Fruit fly (Drosophila melanogaster): ENCODE results near the gene Top1.

Top1 gene

dm6 chrX:15323302-15323880 lies 4.1 kb downstream of the Top1 start (continued):
- TF ChIP-seq da (GFP tag; optimal IDR thresholded peaks at IDR 0.05) (peak; percentile 71), B-H1 (GFP tag; IDR thresholded peaks at IDR 0.05) (peak; percentile 80), ftz-f1 (GFP tag; optimal IDR thresholded peaks at IDR 0.05) (peak; percentile 99), CG7839 (tag; optimal IDR thresholded peaks at IDR 0.05) (peak; percentile 77), dpn (GFP tag; optimal IDR thresholded peaks at IDR 0.05) (peak; percentile 85 to 92), Fer2 (tag; optimal IDR thresholded peaks at IDR 0.05) (peak; percentile 29), CG2120 (GFP tag; optimal IDR thresholded peaks at IDR 0.05) (peak; percentile 90), Gsc (GFP tag; IDR thresholded peaks at IDR 0.05) (no peak; the same call in 1 of the 2 replicates), CG14667 (GFP tag; IDR thresholded peaks at IDR 0.05) (peak; percentile 87), CG17829 (tag; optimal IDR thresholded peaks at IDR 0.05) (peak; percentile 67), wdn (GFP tag; IDR thresholded peaks at IDR 0.05) (peak; percentile 87), CG7786 (GFP tag; optimal IDR thresholded peaks at IDR 0.05) (peak; percentile 87), shn (GFP tag; optimal IDR thresholded peaks at IDR 0.05) (peak; percentile 92), nerfin-2 (GFP tag; IDR thresholded peaks at IDR 0.05; ENCODE audit: partially characterized antibody) (0 out of 2 replicates have a peak, but pooled peaks have one; percentile 38), lab (GFP tag; optimal IDR thresholded peaks at IDR 0.05) (peak; percentile 95), maf-S (GFP tag; optimal IDR thresholded peaks at IDR 0.05) (peak; percentile 75), CG17328 (GFP tag; IDR thresholded peaks at IDR 0.05) (peak; percentile 90), az2 (GFP tag; optimal IDR thresholded peaks at IDR 0.05) (peak; percentile 84), CG3847 (GFP tag; IDR thresholded peaks at IDR 0.05) (peak; percentile 79), Myb (GFP tag; optimal IDR thresholded peaks at IDR 0.05) (peak; percentile 71), Hr39 (optimal IDR thresholded peaks at IDR 0.05) (no peak), psq (GFP tag; optimal IDR thresholded peaks at IDR 0.05) (peak; percentile 24), Med (GFP tag) (peak; percentile 98), CG10979 (tag; optimal IDR thresholded peaks at IDR 0.05) (peak; percentile 60), CG1233 (GFP tag; optimal IDR thresholded peaks at IDR 0.05) (peak; percentile 72), sd (tag; optimal IDR thresholded peaks at IDR 0.05) (peak; percentile 76), twi (tag; optimal IDR thresholded peaks at IDR 0.05) (peak; percentile 66), Atf3 (GFP tag; optimal IDR thresholded peaks at IDR 0.05) (peak; percentile 79), Lim3 (GFP tag; IDR thresholded peaks at IDR 0.05) (peak; percentile 49; the same call in 1 of the 2 replicates), h (optimal IDR thresholded peaks at IDR 0.05) (no peak), CG2712 (tag; optimal IDR thresholded peaks at IDR 0.05) (peak; percentile 65), sc (optimal IDR thresholded peaks at IDR 0.05) (no peak), sc (GFP tag; optimal IDR thresholded peaks at IDR 0.05) (peak; percentile 32), Dp (GFP tag; optimal IDR thresholded peaks at IDR 0.05) (peak; percentile 26), pum (GFP tag; optimal IDR thresholded peaks at IDR 0.05) (peak; percentile 88), CG15479 (GFP tag; optimal IDR thresholded peaks at IDR 0.05) (no peak), fru (optimal IDR thresholded peaks at IDR 0.05) (no peak), amos (GFP tag; IDR thresholded peaks at IDR 0.05; ENCODE audit: partially characterized antibody) (peak; percentile 48; the same call in 1 of the 2 replicates), yki (optimal IDR thresholded peaks at IDR 0.05) (no peak), Hr78 (GFP tag; optimal IDR thresholded peaks at IDR 0.05) (peak in 1 of 2 experiments; percentile 48), Mes4 (GFP tag; optimal IDR thresholded peaks at IDR 0.05) (peak; percentile 78), CG17912 (GFP tag; optimal IDR thresholded peaks at IDR 0.05) (peak; percentile 83), Atf-2 (GFP tag; optimal IDR thresholded peaks at IDR 0.05) (peak; percentile 80), CG17359 (tag; optimal IDR thresholded peaks at IDR 0.05) (peak; percentile 78), CG10543 (GFP tag; optimal IDR thresholded peaks at IDR 0.05) (peak; percentile 97), D19B (GFP tag; optimal IDR thresholded peaks at IDR 0.05) (peak; percentile 32), Deaf1 (tag; optimal IDR thresholded peaks at IDR 0.05) (peak; percentile 77), CG4360 (GFP tag; IDR thresholded peaks at IDR 0.05) (peak; percentile 59), Elba2 (GFP tag; optimal IDR thresholded peaks at IDR 0.05) (no peak), cad (GFP tag; optimal IDR thresholded peaks at IDR 0.05) (no peak), seq (GFP tag; IDR thresholded peaks at IDR 0.05) (peak; percentile 74), CG10147 (GFP tag; optimal IDR thresholded peaks at IDR 0.05) (peak; percentile 39)
